Fruit fly (Drosophila melanogaster) whole organism, embryonic: ENCODE measurements around the gene Pde9.

Source experiments
- CG10654 ChIP-seq: fragments of 200-800 bp; sonication (Bioruptor generic); optimal IDR thresholded peaks from 2 replicates; lab custom pipeline; 2016; ENCODE audit warnings: missing biosample characterization, missing genetic modification characterization
- CG11723 ChIP-seq: fragments of 200-800 bp; sonication (Bioruptor generic); optimal IDR thresholded peaks from 2 replicates; lab custom pipeline; 2017; ENCODE audit warnings: missing biosample characterization, mild to moderate bottlenecking, missing genetic modification characterization
- CG13123 ChIP-seq: fragments of 200-800 bp; sonication (Bioruptor generic); optimal IDR thresholded peaks from 2 replicates; lab custom pipeline; 2016; ENCODE audit warnings: missing biosample characterization, missing genetic modification characterization
- CG13287 ChIP-seq: fragments of 200-800 bp; sonication (Bioruptor generic); IDR thresholded peaks from 2 replicates; pipeline ENCODE4 v1.3.6; 2022; ENCODE audit warnings: missing biosample characterization, missing genetic modification characterization; ENCODE audit not compliant: partially characterized antibody
- CG17361 ChIP-seq: fragments of 200-800 bp; sonication (Bioruptor generic); IDR thresholded peaks from 3 replicates; pipeline ENCODE4 v1.3.6; 2022; ENCODE audit warnings: missing biosample characterization, missing genetic modification characterization
- CG17912 ChIP-seq: fragments of 200-800 bp; sonication (Bioruptor generic); optimal IDR thresholded peaks from 2 replicates; lab custom pipeline; 2018; ENCODE audit warnings: missing biosample characterization, mild to moderate bottlenecking, missing genetic modification characterization
- CG31441 ChIP-seq: fragments of 200-800 bp; sonication (Bioruptor generic); IDR thresholded peaks from 2 replicates; pipeline ENCODE4 v1.3.6; 2022; ENCODE audit warnings: missing biosample characterization, missing genetic modification characterization
- CG33557 ChIP-seq: fragments of 200-800 bp; sonication (Bioruptor generic); optimal IDR thresholded peaks from 2 replicates; lab custom pipeline; 2019; ENCODE audit warnings: missing biosample characterization, mild to moderate bottlenecking, missing genetic modification characterization, moderate library complexity
- CG6272 ChIP-seq: fragments of 200-800 bp; sonication (Bioruptor generic); IDR thresholded peaks from 2 replicates; pipeline ENCODE4 v1.3.6; 2022; ENCODE audit warnings: missing biosample characterization, missing genetic modification characterization
- CG6683 ChIP-seq: fragments of 200-800 bp; sonication (Bioruptor generic); optimal IDR thresholded peaks from 2 replicates; lab custom pipeline; 2017; ENCODE audit warnings: missing biosample characterization, mild to moderate bottlenecking, missing genetic modification characterization, missing genetic modification reagents
- CG6689 ChIP-seq: fragments of 200-800 bp; sonication (Bioruptor generic); IDR thresholded peaks from 2 replicates; pipeline ENCODE4 v1.3.6; 2022; ENCODE audit warnings: missing biosample characterization, missing genetic modification characterization
- CG7839 ChIP-seq: fragments of 200-800 bp; sonication (Bioruptor generic); optimal IDR thresholded peaks from 3 replicates; lab custom pipeline; 2018; ENCODE audit warnings: missing biosample characterization, mild to moderate bottlenecking, missing genetic modification characterization, moderate library complexity
- D ChIP-seq, 2 experiments: fragments of 200-800 bp in 1 of 2; fragments of >200 bp in 1 of 2; sonication (Bioruptor generic) in 1 of 2; optimal IDR thresholded peaks; 2 replicates in 1 of 2; 3 replicates in 1 of 2; lab custom pipeline; 2017; ENCODE audit warnings: mild to moderate bottlenecking in 1 of 2, missing biosample characterization in 1 of 2, missing genetic modification characterization in 1 of 2, missing genetic modification reagents in 1 of 2
- Dad ChIP-seq: fragments of 200-800 bp; sonication (Bioruptor generic); optimal IDR thresholded peaks from 3 replicates; lab custom pipeline; 2016; ENCODE audit warnings: missing biosample characterization, missing genetic modification characterization
- Dip3 ChIP-seq: fragments of 200-800 bp; sonication (Bioruptor generic); optimal IDR thresholded peaks from 3 replicates; lab custom pipeline; 2016; ENCODE audit warnings: missing biosample characterization, missing genetic modification characterization
- Lpt ChIP-seq: fragments of >200 bp; optimal IDR thresholded peaks from 2 replicates; lab custom pipeline; 2018; ENCODE audit warnings: missing biosample characterization, missing genetic modification characterization
- Mad ChIP-seq: fragments of 200-800 bp; sonication (Bioruptor generic); optimal IDR thresholded peaks from 2 replicates; lab custom pipeline; 2016; ENCODE audit warnings: missing biosample characterization, missing genetic modification characterization
- Nf-YA ChIP-seq: fragments of 200-800 bp; sonication (Bioruptor generic); IDR thresholded peaks from 2 replicates; pipeline ENCODE4 v1.3.6; 2022; ENCODE audit warnings: missing biosample characterization, missing genetic modification characterization
- Opbp ChIP-seq: fragments of 200-800 bp; sonication (Bioruptor generic); IDR thresholded peaks from 3 replicates; pipeline ENCODE4 v1.3.6; 2022; ENCODE audit warnings: missing biosample characterization, missing genetic modification characterization; ENCODE audit not compliant: partially characterized antibody
- Sin3A ChIP-seq: fragments of >200 bp; optimal IDR thresholded peaks from 2 replicates; lab custom pipeline; 2018
- Sox100B ChIP-seq: fragments of 200-800 bp; sonication (Bioruptor generic); optimal IDR thresholded peaks from 3 replicates; lab custom pipeline; 2018; ENCODE audit warnings: missing biosample characterization, mild to moderate bottlenecking, missing genetic modification characterization
- Trl ChIP-seq, 3 experiments: fragments of >200 bp in 2 of 3; fragments of 200-800 bp in 1 of 3; sonication (Bioruptor generic) in 1 of 3; optimal IDR thresholded peaks; 2 replicates in 1 of 3; 3 replicates in 2 of 3; lab custom pipeline; 2016 to 2017; ENCODE audit warnings: missing biosample characterization in 1 of 3, missing genetic modification characterization in 1 of 3
- al ChIP-seq: fragments of 200-800 bp; sonication (Bioruptor generic); IDR thresholded peaks from 2 replicates; pipeline ENCODE4 v1.3.6; 2022; ENCODE audit warnings: missing biosample characterization, missing genetic modification characterization
- aop ChIP-seq: fragments of 200-800 bp; sonication (Bioruptor generic); IDR thresholded peaks from 2 replicates; pipeline ENCODE4 v1.3.6; 2022; ENCODE audit warnings: missing biosample characterization, missing genetic modification characterization
- ase ChIP-seq: fragments of 200-800 bp; sonication (Bioruptor generic); IDR thresholded peaks from 3 replicates; pipeline ENCODE4 v1.3.6; 2022; ENCODE audit warnings: missing biosample characterization, missing genetic modification characterization
- ato ChIP-seq: fragments of 200-800 bp; sonication (Bioruptor generic); IDR thresholded peaks from 2 replicates; pipeline ENCODE4 v1.3.6; 2022; ENCODE audit warnings: missing biosample characterization, missing genetic modification characterization; ENCODE audit not compliant: partially characterized antibody
- bab2 ChIP-seq: fragments of 200-800 bp; sonication (Bioruptor generic); optimal IDR thresholded peaks from 2 replicates; lab custom pipeline; 2016; ENCODE audit warnings: missing biosample characterization, missing genetic modification characterization
- cad ChIP-seq: fragments of >200 bp; optimal IDR thresholded peaks from 2 replicates; lab custom pipeline; 2017; ENCODE audit warnings: missing biosample characterization, missing genetic modification characterization
- chif ChIP-seq, 2 experiments: fragments of 200-800 bp; sonication (Bioruptor generic); optimal IDR thresholded peaks; 3 replicates each; lab custom pipeline; 2016; ENCODE audit warnings: missing biosample characterization in 2 of 2, missing genetic modification characterization in 2 of 2
- chinmo ChIP-seq: fragments of 200-800 bp; sonication (Bioruptor generic); IDR thresholded peaks from 4 replicates; pipeline ENCODE4 v1.3.6; 2022; ENCODE audit warnings: missing biosample characterization, missing genetic modification characterization; ENCODE audit not compliant: partially characterized antibody
- disco-r ChIP-seq: fragments of 200-800 bp; sonication (Bioruptor generic); optimal IDR thresholded peaks from 2 replicates; lab custom pipeline; 2016; ENCODE audit warnings: missing biosample characterization, missing genetic modification characterization
- dysf ChIP-seq: fragments of 200-800 bp; sonication (Bioruptor generic); IDR thresholded peaks from 3 replicates; pipeline ENCODE4 v1.3.6; 2022; ENCODE audit warnings: missing biosample characterization, missing genetic modification characterization
- esg ChIP-seq: fragments of 200-800 bp; sonication (Bioruptor generic); conservative IDR thresholded peaks from 2 replicates; pipeline ENCODE4 v1.3.6; 2022; ENCODE audit warnings: missing biosample characterization, missing genetic modification characterization
- fu2 ChIP-seq: fragments of 200-800 bp; sonication (Bioruptor generic); optimal IDR thresholded peaks from 2 replicates; lab custom pipeline; 2016; ENCODE audit warnings: missing biosample characterization, missing genetic modification characterization
- gfzf ChIP-seq: fragments of 200-800 bp; sonication (Bioruptor generic); optimal IDR thresholded peaks from 2 replicates; lab custom pipeline; 2016; ENCODE audit warnings: missing biosample characterization, mild to moderate bottlenecking, missing genetic modification characterization, moderate library complexity
- ham ChIP-seq: fragments of 200-800 bp; sonication (Bioruptor generic); IDR thresholded peaks from 2 replicates; pipeline ENCODE4 v1.3.6; 2022; ENCODE audit warnings: missing biosample characterization, missing genetic modification characterization
- ind ChIP-seq: fragments of 200-800 bp; sonication (Bioruptor generic); optimal IDR thresholded peaks from 3 replicates; lab custom pipeline; 2016; ENCODE audit warnings: missing biosample characterization, missing genetic modification characterization
- jing ChIP-seq: fragments of 200-800 bp; sonication (Bioruptor generic); optimal IDR thresholded peaks from 2 replicates; lab custom pipeline; 2018; ENCODE audit warnings: missing biosample characterization, mild to moderate bottlenecking, missing genetic modification characterization
- kay ChIP-seq: fragments of 200-800 bp; sonication (Bioruptor generic); optimal IDR thresholded peaks from 2 replicates; lab custom pipeline; 2016; ENCODE audit warnings: missing biosample characterization, missing genetic modification characterization
- lab ChIP-seq: fragments of 200-800 bp; sonication (Bioruptor generic); optimal IDR thresholded peaks from 3 replicates; lab custom pipeline; 2017; ENCODE audit warnings: missing biosample characterization, missing genetic modification characterization, mild to moderate bottlenecking, moderate library complexity, missing genetic modification reagents
- mirr ChIP-seq: fragments of 200-800 bp; sonication (Bioruptor generic); optimal IDR thresholded peaks from 3 replicates; lab custom pipeline; 2018; ENCODE audit warnings: missing biosample characterization, mild to moderate bottlenecking, missing genetic modification characterization
- pho ChIP-seq: fragments of 200-800 bp; sonication (Bioruptor generic); optimal IDR thresholded peaks from 2 replicates; lab custom pipeline; 2016; ENCODE audit warnings: missing biosample characterization, missing genetic modification characterization
- psq ChIP-seq: fragments of 200-800 bp; sonication (Bioruptor generic); optimal IDR thresholded peaks from 2 replicates; lab custom pipeline; 2017; ENCODE audit warnings: missing biosample characterization, missing genetic modification characterization
- ranshi ChIP-seq: fragments of 200-800 bp; sonication (Bioruptor generic); IDR thresholded peaks from 2 replicates; pipeline ENCODE4 v1.3.6; 2022; ENCODE audit warnings: missing biosample characterization, missing genetic modification characterization
- rib ChIP-seq: fragments of 200-800 bp; sonication (Bioruptor generic); IDR thresholded peaks from 2 replicates; pipeline ENCODE4 v1.3.6; 2022; ENCODE audit warnings: missing biosample characterization, missing genetic modification characterization
- scrt ChIP-seq: fragments of 200-800 bp; sonication (Bioruptor generic); optimal IDR thresholded peaks from 2 replicates; lab custom pipeline; 2018; ENCODE audit warnings: missing biosample characterization, mild to moderate bottlenecking, missing genetic modification characterization, moderate library complexity
- stc ChIP-seq: fragments of 200-800 bp; sonication (Bioruptor generic); IDR thresholded peaks from 2 replicates; pipeline ENCODE4 v1.3.6; 2022; ENCODE audit warnings: missing biosample characterization, missing genetic modification characterization
- tll ChIP-seq, 2 experiments: fragments of 200-800 bp in 1 of 2; fragments of >200 bp in 1 of 2; sonication (Bioruptor generic) in 1 of 2; optimal IDR thresholded peaks; 2 replicates each; lab custom pipeline; 2017 to 2019; ENCODE audit warnings: missing biosample characterization in 2 of 2, missing genetic modification characterization in 2 of 2, mild to moderate bottlenecking in 1 of 2, moderate library complexity in 1 of 2
- yki ChIP-seq: fragments of >200 bp; optimal IDR thresholded peaks from 3 replicates; lab custom pipeline; 2018

The Pde9 gene

DNA sequence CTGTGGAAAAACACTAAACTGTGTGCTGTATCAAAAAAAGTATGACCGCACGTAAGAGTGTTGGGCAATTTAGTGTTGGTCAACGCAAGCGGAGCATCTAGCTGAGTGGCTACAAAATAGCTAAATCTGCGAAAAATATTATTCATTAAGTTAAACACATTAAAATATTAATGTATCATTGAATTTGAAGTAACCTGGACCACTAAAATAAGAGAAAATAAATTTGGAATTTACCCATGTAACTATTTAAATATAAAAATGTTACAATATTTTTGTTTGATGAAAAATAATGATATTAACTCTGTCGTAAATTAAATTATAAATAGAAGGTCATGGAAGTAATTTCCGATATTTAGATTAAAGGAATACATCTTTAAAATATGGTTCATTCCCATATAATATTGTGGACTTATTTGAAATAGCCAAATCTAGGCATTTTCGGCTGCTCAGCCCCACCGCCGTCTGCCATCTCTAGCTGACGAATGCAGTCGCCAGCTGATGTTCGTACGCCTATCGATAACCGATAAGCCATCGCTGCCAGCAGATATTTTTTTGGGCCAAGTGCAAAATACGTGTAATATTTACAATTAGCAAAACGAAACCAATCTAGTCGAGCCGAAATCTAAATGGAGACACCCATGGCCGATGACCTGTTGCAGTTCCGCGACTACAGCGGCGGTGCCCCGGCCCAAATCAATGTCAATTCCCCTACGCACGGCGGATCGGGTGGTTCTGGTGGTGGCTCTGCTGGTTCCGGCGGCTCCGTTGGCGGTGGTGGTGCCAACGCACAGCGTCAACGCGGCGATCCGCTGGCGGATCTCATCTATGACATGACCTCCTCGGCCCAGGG, 12.7 kb upstream of the Pde9 start, which contains the start of the genes Brms1 and CG4645 (continued):
- peak; percentile 21 for TF ChIP-seq CG13123
- no peak for TF ChIP-seq psq (GFP tag; lab: Kevin White, UChicago)
- TF ChIP-seq CG13287 (GFP tag; lab: Robert Waterston, UW) = peak; percentile 29
- no peak for TF ChIP-seq rib
- no peak for TF ChIP-seq Dad (GFP tag; lab: Kevin White, UChicago)
- no peak for TF ChIP-seq chinmo (GFP tag; lab: Robert Waterston, UW)
- TF ChIP-seq CG17912 (GFP tag; lab: Kevin White, UChicago) = no peak
- TF ChIP-seq yki = no peak
- TF ChIP-seq CG31441 (GFP tag; lab: Robert Waterston, UW) = peak; percentile 56; the same call in 1 of the 2 replicates
- peak; percentile 46 for TF ChIP-seq CG6689 (GFP tag; lab: Robert Waterston, UW)
- no peak for TF ChIP-seq jing (GFP tag; lab: Kevin White, UChicago)
- TF ChIP-seq mirr (GFP tag; lab: Kevin White, UChicago) = no peak
- TF ChIP-seq CG33557 = peak; percentile 40
- TF ChIP-seq kay (GFP tag; lab: Kevin White, UChicago) = peak; percentile 3
- no peak for TF ChIP-seq CG10654 (GFP tag; lab: Kevin White, UChicago)
- peak in 1 of 2 experiments; percentile 19 for TF ChIP-seq tll (GFP tag; optimal IDR thresholded peaks at IDR 0.05; lab: Kevin White, UChicago)
- no peak for TF ChIP-seq esg (GFP tag; lab: Robert Waterston, UW)
- TF ChIP-seq chif (GFP tag; optimal IDR thresholded peaks at IDR 0.05; lab: Kevin White, UChicago) = peak in 1 of 2 experiments; percentile 5
- TF ChIP-seq cad = no peak
- TF ChIP-seq Dip3 (GFP tag; lab: Kevin White, UChicago) = no peak
- no peak for TF ChIP-seq ham (GFP tag; lab: Robert Waterston, UW)
- TF ChIP-seq CG6683 = no peak
- 0 out of 3 replicates have a peak, but pooled peaks have one; percentile 8 for TF ChIP-seq Opbp
- peak; percentile 39 for TF ChIP-seq bab2 (GFP tag; lab: Kevin White, UChicago)
- no peak for TF ChIP-seq ase (GFP tag; lab: Robert Waterston, UW)
- no peak; the same call in 1 of the 2 replicates for TF ChIP-seq stc (GFP tag; lab: Robert Waterston, UW)
- peak; percentile 58 for TF ChIP-seq CG7839
- no peak for TF ChIP-seq Trl (optimal IDR thresholded peaks at IDR 0.05; lab: Kevin White, UChicago)
- no peak for TF ChIP-seq Trl (GFP tag; optimal IDR thresholded peaks at IDR 0.05; lab: Kevin White, UChicago)
- TF ChIP-seq Sox100B (GFP tag; lab: Kevin White, UChicago) = peak; percentile 61
- peak; percentile 47 for TF ChIP-seq Sin3A
- peak; percentile 15 for TF ChIP-seq lab
- no peak for TF ChIP-seq ato (GFP tag; lab: Robert Waterston, UW)
- no peak; the same call in 1 of the 2 replicates for TF ChIP-seq ranshi (GFP tag; lab: Robert Waterston, UW)
- peak; percentile 35 for TF ChIP-seq CG11723 (GFP tag; lab: Kevin White, UChicago)
- no peak for TF ChIP-seq Lpt
- peak; percentile 83 for TF ChIP-seq CG17361 (GFP tag; lab: Robert Waterston, UW)
- TF ChIP-seq CG6272 (GFP tag; lab: Robert Waterston, UW) = peak; percentile 43; the same call in 1 of the 2 replicates
- no peak for TF ChIP-seq Nf-YA
- TF ChIP-seq dysf (GFP tag; lab: Robert Waterston, UW) = peak; percentile 60; the same call in 1 of the 3 replicates
- no peak for TF ChIP-seq al (GFP tag; lab: Robert Waterston, UW)
- no peak for TF ChIP-seq fu2 (GFP tag; lab: Kevin White, UChicago)
- TF ChIP-seq pho (GFP tag; lab: Kevin White, UChicago) = peak; percentile 17
- TF ChIP-seq ind = peak; percentile 55
- TF ChIP-seq aop (GFP tag; lab: Robert Waterston, UW) = no peak
- TF ChIP-seq disco-r (GFP tag; lab: Kevin White, UChicago) = no peak
- TF ChIP-seq D (optimal IDR thresholded peaks at IDR 0.05; lab: Kevin White, UChicago) = no peak
- no peak for TF ChIP-seq D (GFP tag; optimal IDR thresholded peaks at IDR 0.05; lab: Kevin White, UChicago)
- peak; percentile 44 for TF ChIP-seq gfzf (GFP tag; lab: Kevin White, UChicago)
- no peak for TF ChIP-seq scrt (GFP tag; lab: Kevin White, UChicago)
- TF ChIP-seq Mad = no peak
